Fruit fly (Drosophila melanogaster) whole organism, embryonic: ENCODE measurements around the gene CG31612.

Experiments used
- Aef1 ChIP-seq: fragments of 200-800 bp; sonication (Bioruptor generic); IDR thresholded peaks from 3 replicates; pipeline ENCODE4 v1.3.6; 2022; ENCODE audit warnings: missing biosample characterization, missing genetic modification characterization
- B-H2 ChIP-seq: fragments of 200-800 bp; sonication (Bioruptor generic); optimal IDR thresholded peaks from 2 replicates; lab custom pipeline; 2018; ENCODE audit warnings: missing biosample characterization, mild to moderate bottlenecking, missing genetic modification characterization
- C15 ChIP-seq: fragments of 200-800 bp; sonication (Bioruptor generic); IDR thresholded peaks from 3 replicates; pipeline ENCODE4 v1.3.6; 2022; ENCODE audit warnings: missing biosample characterization, missing genetic modification characterization
- CG10462 ChIP-seq: fragments of 200-800 bp; sonication (Bioruptor generic); optimal IDR thresholded peaks from 2 replicates; lab custom pipeline; 2016; ENCODE audit warnings: missing biosample characterization, missing genetic modification characterization
- CG11456 ChIP-seq: fragments of 200-800 bp; sonication (Bioruptor generic); IDR thresholded peaks from 3 replicates; pipeline ENCODE4 v1.3.6; 2022; ENCODE audit warnings: missing biosample characterization, missing genetic modification characterization
- CG12236 ChIP-seq: fragments of 200-800 bp; sonication (Bioruptor generic); optimal IDR thresholded peaks from 2 replicates; lab custom pipeline; 2016; ENCODE audit warnings: missing biosample characterization, missing genetic modification characterization
- CG13775 ChIP-seq: fragments of 200-800 bp; sonication (Bioruptor generic); optimal IDR thresholded peaks from 3 replicates; lab custom pipeline; 2017; ENCODE audit warnings: missing biosample characterization, mild to moderate bottlenecking, missing genetic modification characterization
- CG13894 ChIP-seq: fragments of 200-800 bp; sonication (Bioruptor generic); optimal IDR thresholded peaks from 3 replicates; lab custom pipeline; 2018; ENCODE audit warnings: missing biosample characterization, mild to moderate bottlenecking, missing genetic modification characterization, moderate library complexity
- CG14050 ChIP-seq: fragments of 200-800 bp; sonication (Bioruptor generic); IDR thresholded peaks from 3 replicates; pipeline ENCODE4 v1.3.6; 2022; ENCODE audit warnings: missing biosample characterization, missing genetic modification characterization
- CG17361 ChIP-seq: fragments of 200-800 bp; sonication (Bioruptor generic); IDR thresholded peaks from 3 replicates; pipeline ENCODE4 v1.3.6; 2022; ENCODE audit warnings: missing biosample characterization, missing genetic modification characterization
- CG2889 ChIP-seq: fragments of 200-800 bp; sonication (Bioruptor generic); IDR thresholded peaks from 3 replicates; pipeline ENCODE4 v1.3.6; 2022; ENCODE audit warnings: missing biosample characterization, missing genetic modification characterization
- CG32532 ChIP-seq: fragments of 200-800 bp; sonication (Bioruptor generic); IDR thresholded peaks from 2 replicates; pipeline ENCODE4 v1.3.6; 2022; ENCODE audit warnings: missing biosample characterization, missing genetic modification characterization
- CG34422 ChIP-seq: fragments of 200-800 bp; sonication (Bioruptor generic); IDR thresholded peaks from 3 replicates; pipeline ENCODE4 v1.3.6; 2022; ENCODE audit warnings: missing biosample characterization, missing genetic modification characterization
- CG4617 ChIP-seq: fragments of 200-800 bp; sonication (Bioruptor generic); optimal IDR thresholded peaks from 3 replicates; lab custom pipeline; 2016; ENCODE audit warnings: missing biosample characterization, missing genetic modification characterization, borderline replicate concordance
- CG4730 ChIP-seq: fragments of 200-800 bp; sonication (Bioruptor generic); IDR thresholded peaks from 2 replicates; pipeline ENCODE4 v1.3.6; 2022; ENCODE audit warnings: missing biosample characterization, missing genetic modification characterization
- CG4854 ChIP-seq: fragments of 200-800 bp; sonication (Bioruptor generic); optimal IDR thresholded peaks from 2 replicates; lab custom pipeline; 2016; ENCODE audit warnings: missing biosample characterization, missing genetic modification characterization, inconsistent platforms
- CG5180 ChIP-seq: fragments of 200-800 bp; sonication (Bioruptor generic); optimal IDR thresholded peaks from 3 replicates; lab custom pipeline; 2017; ENCODE audit warnings: missing biosample characterization, missing genetic modification characterization, mild to moderate bottlenecking, moderate library complexity, missing genetic modification reagents
- CG6689 ChIP-seq: fragments of 200-800 bp; sonication (Bioruptor generic); IDR thresholded peaks from 2 replicates; pipeline ENCODE4 v1.3.6; 2022; ENCODE audit warnings: missing biosample characterization, missing genetic modification characterization
- CG7372 ChIP-seq: fragments of 200-800 bp; sonication (Bioruptor generic); IDR thresholded peaks from 2 replicates; pipeline ENCODE4 v1.3.6; 2022; ENCODE audit warnings: missing biosample characterization, missing genetic modification characterization
- CG8089 ChIP-seq: fragments of 200-800 bp; sonication (Bioruptor generic); optimal IDR thresholded peaks from 3 replicates; lab custom pipeline; 2016; ENCODE audit warnings: missing biosample characterization, missing genetic modification characterization
- CG8290 ChIP-seq, 3 experiments: fragments of 200-800 bp; sonication (Bioruptor generic); optimal IDR thresholded peaks; 2 replicates each; lab custom pipeline; 2016 to 2019; ENCODE audit warnings: missing biosample characterization in 3 of 3, missing genetic modification characterization in 3 of 3, mild to moderate bottlenecking in 2 of 3, moderate library complexity in 1 of 3
- CG8388 ChIP-seq: fragments of 200-800 bp; sonication (Bioruptor generic); optimal IDR thresholded peaks from 2 replicates; lab custom pipeline; 2019; ENCODE audit warnings: missing biosample characterization, mild to moderate bottlenecking, missing genetic modification characterization, moderate library complexity
- CG8478 ChIP-seq: fragments of >200 bp; optimal IDR thresholded peaks from 2 replicates; lab custom pipeline; 2018
- CG9609 ChIP-seq: fragments of 200-800 bp; sonication (Bioruptor generic); optimal IDR thresholded peaks from 3 replicates; lab custom pipeline; 2016; ENCODE audit warnings: missing biosample characterization, missing genetic modification characterization
- CTCF ChIP-seq: fragments of 200-800 bp; sonication (Bioruptor generic); optimal IDR thresholded peaks from 2 replicates; lab custom pipeline; 2017; ENCODE audit warnings: missing biosample characterization, mild to moderate bottlenecking, missing genetic modification characterization, moderate library complexity
- CoRest ChIP-seq: fragments of 200-800 bp; sonication (Bioruptor generic); optimal IDR thresholded peaks from 3 replicates; lab custom pipeline; 2018; ENCODE audit warnings: missing biosample characterization, mild to moderate bottlenecking, missing genetic modification characterization, moderate library complexity
- Doc3 ChIP-seq: fragments of 200-800 bp; sonication (Bioruptor generic); IDR thresholded peaks from 3 replicates; pipeline ENCODE4 v1.3.6; 2022; ENCODE audit warnings: missing biosample characterization, missing genetic modification characterization; ENCODE audit not compliant: partially characterized antibody
- Eip74EF ChIP-seq, 2 experiments: fragments of 200-800 bp in 1 of 2; fragments of >200 bp in 1 of 2; sonication (Bioruptor generic) in 1 of 2; optimal IDR thresholded peaks; 2 replicates each; lab custom pipeline; 2017 to 2019; ENCODE audit warnings: missing biosample characterization in 2 of 2, missing genetic modification characterization in 2 of 2, mild to moderate bottlenecking in 1 of 2, moderate library complexity in 1 of 2
- Ets65A ChIP-seq: fragments of 200-800 bp; sonication (Bioruptor generic); peaks from one replicate; lab custom pipeline; 2016; ENCODE audit warnings: missing biosample characterization, missing genetic modification characterization
- Fer3 ChIP-seq: fragments of 200-800 bp; sonication (Bioruptor generic); optimal IDR thresholded peaks from 2 replicates; lab custom pipeline; 2018; ENCODE audit warnings: missing biosample characterization, mild to moderate bottlenecking, missing genetic modification characterization, moderate library complexity
- H15 ChIP-seq: fragments of 200-800 bp; sonication (Bioruptor generic); IDR thresholded peaks from 3 replicates; pipeline ENCODE4 v1.3.6; 2022; ENCODE audit warnings: missing biosample characterization, missing genetic modification characterization
- HLH3B ChIP-seq: fragments of 200-800 bp; sonication (Bioruptor generic); IDR thresholded peaks from 2 replicates; pipeline ENCODE4 v1.3.6; 2022; ENCODE audit warnings: missing biosample characterization, missing genetic modification characterization
- Nf-YB ChIP-seq: fragments of 200-800 bp; sonication (Bioruptor generic); optimal IDR thresholded peaks from 3 replicates; lab custom pipeline; 2019; ENCODE audit warnings: missing biosample characterization, mild to moderate bottlenecking, missing genetic modification characterization, moderate library complexity
- Nf-YC ChIP-seq: fragments of 200-800 bp; optimal IDR thresholded peaks from 3 replicates; lab custom pipeline; 2019; ENCODE audit warnings: missing biosample characterization, mild to moderate bottlenecking, missing genetic modification characterization, moderate library complexity
- PHDP ChIP-seq: fragments of 200-800 bp; sonication (Bioruptor generic); optimal IDR thresholded peaks from 3 replicates; lab custom pipeline; 2018; ENCODE audit warnings: missing biosample characterization, mild to moderate bottlenecking, missing genetic modification characterization, moderate library complexity
- Rx ChIP-seq: fragments of 200-800 bp; sonication (Bioruptor generic); IDR thresholded peaks from 2 replicates; pipeline ENCODE4 v1.3.6; 2022; ENCODE audit warnings: missing biosample characterization, missing genetic modification characterization
- Sin3A ChIP-seq: fragments of >200 bp; optimal IDR thresholded peaks from 2 replicates; lab custom pipeline; 2018
- Trl ChIP-seq, 3 experiments: fragments of >200 bp in 2 of 3; fragments of 200-800 bp in 1 of 3; sonication (Bioruptor generic) in 1 of 3; optimal IDR thresholded peaks; 2 replicates in 1 of 3; 3 replicates in 2 of 3; lab custom pipeline; 2016 to 2017; ENCODE audit warnings: missing biosample characterization in 1 of 3, missing genetic modification characterization in 1 of 3
- aop ChIP-seq: fragments of 200-800 bp; sonication (Bioruptor generic); IDR thresholded peaks from 2 replicates; pipeline ENCODE4 v1.3.6; 2022; ENCODE audit warnings: missing biosample characterization, missing genetic modification characterization
- ara ChIP-seq: fragments of 200-800 bp; sonication (Bioruptor generic); IDR thresholded peaks from 2 replicates; pipeline ENCODE4 v1.3.6; 2022; ENCODE audit warnings: missing biosample characterization, missing genetic modification characterization
- da ChIP-seq: fragments of 200-800 bp; sonication (Bioruptor generic); optimal IDR thresholded peaks from 2 replicates; lab custom pipeline; 2016; ENCODE audit warnings: missing biosample characterization, missing genetic modification characterization
- dmrt11E ChIP-seq: fragments of 200-800 bp; sonication (Bioruptor generic); optimal IDR thresholded peaks from 3 replicates; lab custom pipeline; 2018; ENCODE audit warnings: missing biosample characterization, mild to moderate bottlenecking, missing genetic modification characterization, moderate library complexity
- ewg ChIP-seq: fragments of 200-800 bp; sonication (Bioruptor generic); optimal IDR thresholded peaks from 3 replicates; lab custom pipeline; 2017; ENCODE audit warnings: mild to moderate bottlenecking, missing biosample characterization, missing genetic modification reagents, missing genetic modification characterization
- gfzf ChIP-seq: fragments of 200-800 bp; sonication (Bioruptor generic); optimal IDR thresholded peaks from 2 replicates; lab custom pipeline; 2016; ENCODE audit warnings: missing biosample characterization, mild to moderate bottlenecking, missing genetic modification characterization, moderate library complexity
- grau ChIP-seq: fragments of 200-800 bp; optimal IDR thresholded peaks from 3 replicates; lab custom pipeline; 2019; ENCODE audit warnings: missing biosample characterization, mild to moderate bottlenecking, missing genetic modification characterization, moderate library complexity
- lola ChIP-seq, 3 experiments: fragments of >200 bp in 2 of 3; fragments of 200-800 bp in 1 of 3; sonication (Bioruptor generic) in 1 of 3; optimal IDR thresholded peaks; 2 replicates each; lab custom pipeline; 2017 to 2019; ENCODE audit warnings: missing biosample characterization in 3 of 3, missing genetic modification characterization in 3 of 3, mild to moderate bottlenecking in 1 of 3, moderate library complexity in 1 of 3
- mld ChIP-seq: fragments of 200-800 bp; sonication (Bioruptor generic); IDR thresholded peaks from 3 replicates; pipeline ENCODE4 v1.3.6; 2022; ENCODE audit warnings: missing biosample characterization, missing genetic modification characterization; ENCODE audit not compliant: partially characterized antibody
- pho ChIP-seq: fragments of 200-800 bp; sonication (Bioruptor generic); optimal IDR thresholded peaks from 2 replicates; lab custom pipeline; 2016; ENCODE audit warnings: missing biosample characterization, missing genetic modification characterization
- unpg ChIP-seq: fragments of 200-800 bp; sonication (Bioruptor generic); optimal IDR thresholded peaks from 3 replicates; lab custom pipeline; 2018; ENCODE audit warnings: missing biosample characterization, mild to moderate bottlenecking, missing genetic modification characterization, moderate library complexity
- usp ChIP-seq: fragments of >200 bp; optimal IDR thresholded peaks from 2 replicates; lab custom pipeline; 2017; ENCODE audit warnings: missing biosample characterization, missing genetic modification characterization

Gene CG31612

DNA sequence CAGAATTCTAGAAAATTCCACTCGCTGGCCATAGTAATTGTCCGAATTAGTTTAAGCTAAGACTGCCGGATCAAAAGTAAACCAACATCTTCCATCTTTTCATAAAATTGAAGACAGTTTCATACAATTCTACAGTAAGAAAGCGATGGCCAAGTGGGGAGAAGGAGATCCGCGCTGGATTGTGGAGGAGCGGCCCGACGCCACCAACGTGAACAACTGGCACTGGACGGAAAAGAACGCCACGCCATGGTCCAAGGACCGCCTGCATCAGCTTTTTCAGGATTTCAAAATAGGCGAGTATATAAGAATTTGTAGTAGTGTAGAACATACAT, 37.2 kb downstream of the CG31612 start (continued):
- TF ChIP-seq lola (GFP tag; optimal IDR thresholded peaks at IDR 0.05; lab: Kevin White, UChicago) (no peak), grau (no peak), dmrt11E (no peak), CG2889 (GFP tag; lab: Robert Waterston, UW) (no peak), CG8089 (GFP tag; lab: Kevin White, UChicago) (no peak), unpg (GFP tag; lab: Kevin White, UChicago) (no peak), CG13775 (GFP tag; lab: Kevin White, UChicago) (no peak), CG4854 (no peak), HLH3B (no peak), CG4730 (GFP tag; lab: Robert Waterston, UW) (no peak), CG11456 (GFP tag; lab: Robert Waterston, UW) (no peak), Sin3A (lab: Kevin White, UChicago) (no peak), ara (no peak), CG8388 (GFP tag; lab: Kevin White, UChicago) (no peak), CG14050 (GFP tag; lab: Robert Waterston, UW) (no peak), da (GFP tag; lab: Kevin White, UChicago) (no peak), CG32532 (no peak), pho (GFP tag; lab: Kevin White, UChicago) (no peak), Doc3 (no peak), CG10462 (GFP tag; lab: Kevin White, UChicago) (no peak), mld (GFP tag; lab: Robert Waterston, UW) (0 out of 3 replicates have a peak, but pooled peaks have one; percentile 27), CG34422 (GFP tag; lab: Robert Waterston, UW) (peak; percentile 10; the same call in 1 of the 3 replicates), CG9609 (GFP tag; lab: Kevin White, UChicago) (no peak), CG17361 (GFP tag; lab: Robert Waterston, UW) (no peak), C15 (no peak), CG5180 (GFP tag; lab: Kevin White, UChicago) (no peak), CG13894 (tag; lab: Kevin White, UChicago) (no peak), ewg (GFP tag; lab: Kevin White, UChicago) (no peak), usp (GFP tag; lab: Kevin White, UChicago) (no peak), Nf-YB (no peak), CG4617 (GFP tag; lab: Kevin White, UChicago) (peak; percentile 62)
- TF ChIP-seq, all 482 proteins: peak for 8

DNA sequence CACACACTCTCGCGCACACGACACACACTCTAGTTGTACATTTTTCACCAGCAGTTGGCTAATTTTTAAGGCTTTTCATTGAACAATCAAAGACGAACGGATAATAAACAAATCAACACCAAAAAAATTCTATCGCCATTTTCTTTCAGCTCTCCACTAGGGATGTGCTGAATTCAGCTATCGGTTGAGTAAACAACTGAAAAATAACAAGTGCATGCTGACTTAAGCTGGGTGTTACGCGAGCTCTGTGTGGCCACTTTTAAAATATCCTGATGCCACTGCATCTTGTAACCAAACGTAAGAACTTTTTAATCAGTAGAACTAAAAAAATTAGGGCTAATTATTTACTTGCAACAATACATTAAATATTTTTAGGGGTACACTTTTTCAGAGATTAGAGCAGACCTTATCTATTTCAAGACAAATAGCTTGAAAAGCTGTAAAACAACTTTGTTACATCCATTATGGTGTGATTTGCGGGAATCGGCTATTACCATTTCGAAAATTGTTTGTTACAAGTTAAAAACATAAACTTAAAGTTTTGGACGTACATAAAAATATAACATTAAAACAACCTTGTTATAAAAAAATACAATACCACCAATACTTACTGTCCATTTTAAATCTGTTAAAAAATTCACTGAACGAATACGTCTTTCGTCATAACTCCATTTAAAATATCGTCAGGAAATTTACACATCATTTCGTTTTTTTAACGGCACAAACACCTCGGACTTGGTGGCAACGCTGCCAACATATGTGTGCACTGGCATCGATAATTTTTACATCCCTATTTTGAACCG, 37.8 kb downstream of the CG31612 start, which contains the start of the genes step and CG1416:
Gene step, minus strand, starts transcription at position 203 of the 803 bp plus-strand sequence.
Gene CG1416, plus strand, starts transcription at position 747 of the 803 bp plus-strand sequence.
- peak; percentile 46 for TF ChIP-seq Aef1
- peak in 1 of 2 experiments; percentile 63 for TF ChIP-seq Eip74EF (GFP tag; optimal IDR thresholded peaks at IDR 0.05; lab: Kevin White, UChicago)
- peak; percentile 59 for TF ChIP-seq CG8089 (GFP tag; lab: Kevin White, UChicago)
- TF ChIP-seq Fer3 (tag; lab: Kevin White, UChicago): peak; percentile 34
- peak; percentile 57 for TF ChIP-seq CG8290 (GFP tag; optimal IDR thresholded peaks at IDR 0.05; lab: Kevin White, UChicago)
- peak in 1 of 2 experiments; percentile 75 for TF ChIP-seq CG8290 (tag; optimal IDR thresholded peaks at IDR 0.05; lab: Kevin White, UChicago)
- no peak for TF ChIP-seq CG8478
- TF ChIP-seq Ets65A (GFP tag; lab: Kevin White, UChicago): peak; percentile 99
- TF ChIP-seq Nf-YC (tag; lab: Kevin White, UChicago): peak; percentile 41
- TF ChIP-seq CG6689 (GFP tag; lab: Robert Waterston, UW): 0 out of 2 replicates have a peak, but pooled peaks have one; percentile 24
- no peak; the same call in 1 of the 2 replicates for TF ChIP-seq Rx (GFP tag; lab: Robert Waterston, UW)
- no peak for TF ChIP-seq PHDP (tag; lab: Kevin White, UChicago)
- TF ChIP-seq CoRest: peak; percentile 82
- TF ChIP-seq CG12236 (GFP tag; lab: Kevin White, UChicago): peak; percentile 23
- peak; percentile 39 for TF ChIP-seq gfzf (GFP tag; lab: Kevin White, UChicago)
- TF ChIP-seq H15 (GFP tag; lab: Robert Waterston, UW): no peak; the same call in 2 of the 3 replicates
- TF ChIP-seq CTCF (GFP tag; lab: Kevin White, UChicago): no peak
- no peak for TF ChIP-seq aop (GFP tag; lab: Robert Waterston, UW)
- TF ChIP-seq lola (GFP tag; optimal IDR thresholded peaks at IDR 0.05; lab: Kevin White, UChicago): peak in 2 of 3 experiments; percentile 57 to 82
- peak; percentile 53; the same call in 1 of the 2 replicates for TF ChIP-seq CG7372
- peak; percentile 20 for TF ChIP-seq B-H2 (GFP tag; lab: Kevin White, UChicago)
- TF ChIP-seq Trl (optimal IDR thresholded peaks at IDR 0.05; lab: Kevin White, UChicago): no peak
- TF ChIP-seq Trl (GFP tag; optimal IDR thresholded peaks at IDR 0.05; lab: Kevin White, UChicago): peak; percentile 71
